Fruit fly (Drosophila melanogaster): Measurements from ENCODE around the gene Tmf.

The Tmf gene

DNA sequence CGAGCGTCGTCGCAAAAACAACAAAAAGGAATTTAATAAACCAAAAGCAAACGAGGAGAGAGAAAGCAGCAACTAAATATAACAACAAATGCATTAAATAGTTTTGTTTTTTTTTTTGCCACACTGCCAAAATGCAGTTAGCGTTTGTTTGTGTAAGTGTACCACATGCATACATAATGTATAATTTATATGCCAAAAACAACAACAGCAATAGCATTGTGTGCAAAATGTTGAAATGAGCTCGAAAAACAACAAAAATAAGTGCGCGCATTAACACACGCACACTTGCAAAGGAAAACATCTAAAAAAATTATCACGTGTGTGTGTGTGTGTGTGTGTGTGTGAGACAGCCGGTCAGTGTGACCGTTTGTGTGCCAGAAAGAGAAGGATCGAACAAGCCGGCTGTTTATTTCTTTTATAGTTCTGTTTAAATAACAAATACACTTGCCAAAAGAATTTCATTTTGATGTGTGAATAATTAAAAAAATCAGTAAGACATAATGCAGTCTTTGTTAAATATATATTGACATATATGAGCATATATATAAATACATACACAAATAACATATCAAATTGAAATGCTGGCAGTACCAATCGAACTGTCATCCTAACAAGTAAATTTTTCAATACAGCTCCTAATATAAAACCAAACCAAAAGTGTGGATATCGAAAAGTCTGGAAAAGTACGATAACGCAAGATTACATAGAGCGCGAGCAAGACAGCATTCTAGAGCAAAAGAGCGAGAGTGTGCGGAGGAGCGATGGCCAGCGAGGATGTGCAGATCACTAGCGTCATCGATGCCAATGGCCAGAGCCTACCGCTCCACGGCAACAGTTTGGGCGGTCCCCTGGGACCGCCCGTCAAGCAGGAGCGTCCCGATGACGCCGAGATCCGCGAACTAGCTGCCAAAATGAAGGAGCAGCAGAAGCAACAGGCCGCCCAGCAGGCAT lies 24.8 kb downstream of the Tmf start:
- no peak for TF ChIP-seq Bdp1 (GFP tag; optimal IDR thresholded peaks at IDR 0.05)
- no peak for TF ChIP-seq chinmo (GFP tag; IDR thresholded peaks at IDR 0.05; ENCODE audit: partially characterized antibody)
- TF ChIP-seq sens (GFP tag), result peak; percentile 70
- TF ChIP-seq Ets65A (GFP tag), result peak; percentile 83
- peak; percentile 2 for TF ChIP-seq gem (tag; optimal IDR thresholded peaks at IDR 0.05)
- TF ChIP-seq lola (GFP tag; optimal IDR thresholded peaks at IDR 0.05), result peak in 1 of 3 experiments; percentile 17
- TF ChIP-seq emc (GFP tag; optimal IDR thresholded peaks at IDR 0.05), result no peak
- TF ChIP-seq MBD-R2 (GFP tag; IDR thresholded peaks at IDR 0.05), result no peak
- 0 out of 3 replicates have a peak, but pooled peaks have one; percentile 11 for TF ChIP-seq z (GFP tag; IDR thresholded peaks at IDR 0.05)
- TF ChIP-seq CG15479 (GFP tag; optimal IDR thresholded peaks at IDR 0.05), result no peak
- 0 out of 2 replicates have a peak, but pooled peaks have one; percentile 4 for TF ChIP-seq CG11696 (GFP tag; IDR thresholded peaks at IDR 0.05)
- TF ChIP-seq pnt (GFP tag; optimal IDR thresholded peaks at IDR 0.05), result no peak
- peak; percentile 79 for TF ChIP-seq sqz (GFP tag; optimal IDR thresholded peaks at IDR 0.05)
- peak; percentile 12 for TF ChIP-seq gfzf (GFP tag; optimal IDR thresholded peaks at IDR 0.05)
- no peak for TF ChIP-seq CG1832 (GFP tag; optimal IDR thresholded peaks at IDR 0.05)
- peak; percentile 7 for TF ChIP-seq Ssrp (tag; optimal IDR thresholded peaks at IDR 0.05)
- no peak for TF ChIP-seq jing (GFP tag; optimal IDR thresholded peaks at IDR 0.05)
- peak; percentile 12; the same call in 1 of the 2 replicates for TF ChIP-seq chm (GFP tag; IDR thresholded peaks at IDR 0.05)
- TF ChIP-seq eve (GFP tag; optimal IDR thresholded peaks at IDR 0.05), result peak in 1 of 2 experiments; percentile 74
- 0 out of 2 replicates have a peak, but pooled peaks have one; percentile 11 for TF ChIP-seq Ptx1 (GFP tag; IDR thresholded peaks at IDR 0.05)
- peak; percentile 19 for TF ChIP-seq ash1 (GFP tag; optimal IDR thresholded peaks at IDR 0.05)
- peak; percentile 31 for TF ChIP-seq Med (GFP tag)
- no peak for TF ChIP-seq CG9727 (GFP tag; optimal IDR thresholded peaks at IDR 0.05)
- TF ChIP-seq amos (GFP tag; IDR thresholded peaks at IDR 0.05; ENCODE audit: partially characterized antibody), result no peak
- no peak for TF ChIP-seq CG10543 (GFP tag; optimal IDR thresholded peaks at IDR 0.05)
- TF ChIP-seq CG8290 (GFP tag; optimal IDR thresholded peaks at IDR 0.05), result no peak
- TF ChIP-seq CG8290 (tag; optimal IDR thresholded peaks at IDR 0.05), result peak in 1 of 2 experiments; percentile 1
- no peak for TF ChIP-seq lmd (GFP tag; IDR thresholded peaks at IDR 0.05)
- peak; percentile 24 for TF ChIP-seq CG9797 (GFP tag; optimal IDR thresholded peaks at IDR 0.05)
- TF ChIP-seq Xrp1 (GFP tag; IDR thresholded peaks at IDR 0.05), result 0 out of 2 replicates have a peak, but pooled peaks have one; percentile 11

DNA sequence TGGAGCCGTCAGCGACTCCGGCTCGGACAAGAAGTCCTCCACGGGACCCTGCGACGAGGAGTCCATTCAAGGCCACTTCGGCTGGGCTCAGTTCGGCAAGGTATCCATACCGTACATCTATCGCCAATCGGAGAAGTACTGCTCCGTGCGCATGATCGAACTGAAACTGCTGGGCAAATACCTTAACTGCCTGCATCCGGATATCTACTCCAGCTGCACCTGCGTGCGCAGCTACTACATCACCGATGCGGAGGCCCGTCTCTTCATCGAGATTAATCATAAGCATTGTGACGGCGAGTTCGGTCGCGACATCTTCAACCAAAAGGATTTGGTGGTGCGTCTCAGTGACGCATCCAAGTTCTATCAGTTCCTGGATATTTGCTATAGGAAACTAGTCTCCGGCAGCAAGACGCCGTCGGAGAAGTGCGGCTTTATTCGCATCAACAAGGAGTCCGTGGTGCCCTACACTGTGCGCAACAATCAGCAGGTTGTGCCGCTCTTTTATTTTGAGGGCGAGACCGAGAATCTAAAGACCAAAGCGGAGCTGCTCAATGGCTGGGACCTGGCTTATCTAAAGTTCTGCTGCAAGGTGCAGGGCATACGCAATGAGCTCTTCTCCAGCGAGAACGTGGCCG lies 25.7 kb downstream of the Tmf start:
- TF ChIP-seq CG31365 (tag; optimal IDR thresholded peaks at IDR 0.05) (no peak), Blimp-1 (GFP tag; optimal IDR thresholded peaks at IDR 0.05) (no peak), CG18476 (GFP tag; optimal IDR thresholded peaks at IDR 0.05) (no peak), NfI (GFP tag; optimal IDR thresholded peaks at IDR 0.05) (no peak), rib (GFP tag; IDR thresholded peaks at IDR 0.05) (no peak)

DNA sequence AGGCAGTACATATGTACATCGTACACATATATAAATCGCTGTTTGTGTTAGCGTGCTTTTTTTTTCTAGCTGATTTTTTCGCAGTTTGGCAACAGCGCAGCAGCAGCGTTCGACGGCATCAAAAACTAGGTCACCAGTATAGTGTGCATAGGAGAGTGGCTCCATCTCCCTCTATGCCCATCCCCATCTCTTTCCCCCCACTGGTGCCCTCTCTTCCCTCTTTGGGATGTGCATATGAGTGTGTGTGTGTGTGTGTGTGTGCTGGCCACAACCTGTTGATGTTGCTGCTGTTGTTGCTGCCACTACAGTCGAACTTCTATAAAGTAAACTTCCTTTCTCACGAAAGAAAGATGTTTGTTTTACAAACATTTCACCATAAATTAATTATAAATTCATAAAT lies 27.6 kb downstream of the Tmf start:
- TF ChIP-seq scrt (GFP tag; optimal IDR thresholded peaks at IDR 0.05), result peak; percentile 24
- peak; percentile 22 for TF ChIP-seq CG8478 (optimal IDR thresholded peaks at IDR 0.05)
- TF ChIP-seq ash1 (GFP tag; optimal IDR thresholded peaks at IDR 0.05), result peak; percentile 13
- no peak for TF ChIP-seq lov (optimal IDR thresholded peaks at IDR 0.05)
- TF ChIP-seq lov (GFP tag; IDR thresholded peaks at IDR 0.05), result no peak
- TF ChIP-seq zfh1 (GFP tag; IDR thresholded peaks at IDR 0.05), result no peak
- TF ChIP-seq kah (GFP tag; optimal IDR thresholded peaks at IDR 0.05), result peak; percentile 94
- peak; percentile 57 for TF ChIP-seq CG12769 (tag; optimal IDR thresholded peaks at IDR 0.05)
- TF ChIP-seq crol (GFP tag; IDR thresholded peaks at IDR 0.05), result peak; percentile 66
- TF ChIP-seq CG1832 (GFP tag; optimal IDR thresholded peaks at IDR 0.05), result peak; percentile 28
- peak; percentile 59 for TF ChIP-seq grau (tag; optimal IDR thresholded peaks at IDR 0.05)
- TF ChIP-seq cg (GFP tag; optimal IDR thresholded peaks at IDR 0.05), result peak; percentile 56

All from whole organism, embryonic.